Fruit fly (Drosophila melanogaster): ENCODE results near the gene CG10602.

CG10602 gene

dm6 chr2L:18808754-18809329, 50.2 kb downstream of the CG10602 start:
- TF ChIP-seq CG17801 (GFP tag; optimal IDR thresholded peaks at IDR 0.05; ENCODE audit: partially characterized antibody): no peak

dm6 chr2L:18805637-18806403, 53.2 kb downstream of the CG10602 start:
- TF ChIP-seq CG17801 (GFP tag; optimal IDR thresholded peaks at IDR 0.05; ENCODE audit: partially characterized antibody): no peak

- no peak for TF ChIP-seq CG17801 (GFP tag; optimal IDR thresholded peaks at IDR 0.05; ENCODE audit: partially characterized antibody)
Observed at dm6 chr2L:18805247-18805636, 53.8 kb downstream of the CG10602 start, which contains the start of gene CG43814. Gene CG43814, minus strand, starts transcription at chr2L:18805347.

Measured in ovary, adult (tissue).